Worm (Caenorhabditis elegans): ENCODE results near the gene asp-17.

DNA sequence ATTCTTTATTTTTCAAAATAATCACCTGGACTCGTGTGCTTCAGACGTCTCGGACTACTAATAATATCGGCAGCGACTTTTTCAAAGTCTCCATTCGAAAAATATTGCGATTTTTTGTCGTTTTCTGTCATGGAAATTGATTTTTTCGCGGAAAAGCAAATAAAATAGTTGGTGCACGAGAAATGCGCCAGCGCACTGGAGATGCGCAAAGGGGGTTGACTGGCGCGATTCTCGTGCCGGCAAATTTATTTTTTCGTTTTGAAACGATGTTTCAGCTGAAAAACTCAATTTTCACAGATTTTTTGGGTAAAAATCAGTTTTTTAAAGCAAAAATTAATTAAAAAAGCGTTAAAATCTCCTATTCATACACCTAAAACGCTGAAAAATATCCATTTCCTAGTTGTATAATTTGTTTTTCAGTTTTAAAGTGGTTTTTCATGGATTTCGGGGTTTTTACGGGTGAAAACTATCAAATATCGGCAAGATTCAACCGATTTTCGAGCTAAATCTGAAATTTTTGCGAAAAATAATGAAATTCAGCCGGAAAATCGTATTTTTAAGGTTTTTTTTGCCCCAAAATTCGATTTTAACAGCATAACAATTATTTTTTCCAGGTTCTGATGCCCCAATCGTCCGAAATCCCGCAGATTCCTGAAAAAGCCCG lies 46.8 kb downstream of the asp-17 start, which contains the start of the genes reps-1 and Y39B6A.37:
- TF ChIP-seq lsy-12 (tag; optimal IDR thresholded peaks at IDR 0.05) (no peak), nhr-77 (tag; optimal IDR thresholded peaks at IDR 0.05) (no peak), nhr-23 (tag; optimal IDR thresholded peaks at IDR 0.05) (peak; percentile 63), pqm-1 (tag; optimal IDR thresholded peaks at IDR 0.05) (no peak), ama-1 (optimal IDR thresholded peaks at IDR 0.05) (no peak), nhr-25 (tag; optimal IDR thresholded peaks at IDR 0.05) (peak; percentile 54), skn-1 (tag; optimal IDR thresholded peaks at IDR 0.05) (no peak), ceh-28 (tag; optimal IDR thresholded peaks at IDR 0.05) (peak; percentile 54), elt-1 (tag; optimal IDR thresholded peaks at IDR 0.05) (no peak), nhr-76 (tag; optimal IDR thresholded peaks at IDR 0.05) (no peak), ztf-11 (tag; optimal IDR thresholded peaks at IDR 0.05) (no peak), unc-39 (tag; optimal IDR thresholded peaks at IDR 0.05) (no peak)
